Fruit fly (Drosophila melanogaster): ENCODE data around the gene CG16984.

The CG16984 gene

dm6 chr3L:2589911-2590763, 5.4 kb upstream of the CG16984 start:
- TF ChIP-seq HLH106 (tag; optimal IDR thresholded peaks at IDR 0.05) (peak; percentile 3), lola (GFP tag; optimal IDR thresholded peaks at IDR 0.05) (no peak), rgr (GFP tag; optimal IDR thresholded peaks at IDR 0.05) (peak; percentile 26), sv (GFP tag; optimal IDR thresholded peaks at IDR 0.05) (peak; percentile 68), Mio (GFP tag; optimal IDR thresholded peaks at IDR 0.05) (no peak), CrebA (GFP tag; optimal IDR thresholded peaks at IDR 0.05; ENCODE audit: borderline replicate concordance) (no peak), Dfd (GFP tag; optimal IDR thresholded peaks at IDR 0.05) (no peak), CG32264 (GFP tag; optimal IDR thresholded peaks at IDR 0.05) (no peak), jim (GFP tag; optimal IDR thresholded peaks at IDR 0.05) (no peak), usp (GFP tag; optimal IDR thresholded peaks at IDR 0.05) (no peak), Hr83 (GFP tag; optimal IDR thresholded peaks at IDR 0.05; ENCODE audit: poor library complexity, severe bottlenecking) (peak; percentile 17), Rel (GFP tag; optimal IDR thresholded peaks at IDR 0.05) (no peak), Rel (tag; optimal IDR thresholded peaks at IDR 0.05) (no peak), OdsH (GFP tag; optimal IDR thresholded peaks at IDR 0.05) (peak; percentile 2), N (GFP tag; optimal IDR thresholded peaks at IDR 0.05) (no peak), Jra (GFP tag; optimal IDR thresholded peaks at IDR 0.05) (no peak), Sp1 (GFP tag; optimal IDR thresholded peaks at IDR 0.05) (peak; percentile 1), fru (GFP tag; optimal IDR thresholded peaks at IDR 0.05) (peak; percentile 41), tai (GFP tag; optimal IDR thresholded peaks at IDR 0.05) (no peak), Hnf4 (GFP tag; optimal IDR thresholded peaks at IDR 0.05) (no peak), ey (GFP tag; optimal IDR thresholded peaks at IDR 0.05) (peak; percentile 29), h (GFP tag; optimal IDR thresholded peaks at IDR 0.05) (peak; percentile 5), foxo (GFP tag; optimal IDR thresholded peaks at IDR 0.05) (peak in 1 of 2 experiments; percentile 53), dl (GFP tag; optimal IDR thresholded peaks at IDR 0.05; ENCODE audit: insufficient read depth in 1 of 2, partially characterized antibody in 2 of 2) (no peak), brk (GFP tag; optimal IDR thresholded peaks at IDR 0.05) (no peak), Dif (GFP tag; optimal IDR thresholded peaks at IDR 0.05; ENCODE audit: partially characterized antibody) (no peak), psq (GFP tag; optimal IDR thresholded peaks at IDR 0.05) (peak; percentile 14), pan (optimal IDR thresholded peaks at IDR 0.05) (no peak), Myc (optimal IDR thresholded peaks at IDR 0.05) (no peak), dmrt93B (GFP tag; optimal IDR thresholded peaks at IDR 0.05) (no peak), GATAd (GFP tag; optimal IDR thresholded peaks at IDR 0.05) (no peak), woc (GFP tag; optimal IDR thresholded peaks at IDR 0.05) (peak; percentile 21), CG9705 (GFP tag; optimal IDR thresholded peaks at IDR 0.05) (no peak), br (GFP tag; optimal IDR thresholded peaks at IDR 0.05) (peak; percentile 37), Abd-B (GFP tag; optimal IDR thresholded peaks at IDR 0.05) (no peak), Vsx2 (GFP tag; optimal IDR thresholded peaks at IDR 0.05; ENCODE audit: partially characterized antibody) (peak; percentile 28), Hr78 (GFP tag; optimal IDR thresholded peaks at IDR 0.05) (no peak), sage (GFP tag; optimal IDR thresholded peaks at IDR 0.05) (no peak), dsf (GFP tag; optimal IDR thresholded peaks at IDR 0.05; ENCODE audit: borderline replicate concordance) (no peak)

- TF ChIP-seq sv (GFP tag; optimal IDR thresholded peaks at IDR 0.05) (peak; percentile 28), Hnf4 (GFP tag; optimal IDR thresholded peaks at IDR 0.05) (no peak)
These were observed 4.7 kb upstream of the CG16984 start for dm6 chr3L:2590764-2591309.

Measured in whole organism, wandering third instar larva.